Worm (Caenorhabditis elegans) whole organism, L3 larva: ENCODE data around the gene rheb-1.
A peak's percentile ranks its signal among the peaks of the same experiment; 100 is the strongest.

Source experiments
- R02D3.7 ChIP-seq: fragments of 150-350 bp; optimal IDR thresholded peaks from 2 replicates; lab custom pipeline; 2014; ENCODE audit warnings: missing biosample characterization, missing genetic modification characterization
- ama-1 ChIP-seq: fragments of 150-350 bp; optimal IDR thresholded peaks from 2 replicates; lab custom pipeline; 2018
- ceh-16 ChIP-seq: sonication (generic microtip); optimal IDR thresholded peaks from 2 replicates; lab custom pipeline; 2017; ENCODE audit warnings: missing biosample characterization, missing genetic modification characterization
- ceh-28 ChIP-seq: fragments of 150-350 bp; optimal IDR thresholded peaks from 2 replicates; lab custom pipeline; 2014; ENCODE audit warnings: missing biosample characterization, missing genetic modification reagents, missing genetic modification characterization
- ceh-9 ChIP-seq: sonication (generic microtip); optimal IDR thresholded peaks from 2 replicates; lab custom pipeline; 2018; ENCODE audit warnings: missing biosample characterization, missing genetic modification characterization
- daf-12 ChIP-seq: fragments of 150-350 bp; optimal IDR thresholded peaks from 2 replicates; lab custom pipeline; 2014; ENCODE audit warnings: missing biosample characterization, missing genetic modification reagents, missing genetic modification characterization
- egl-27 ChIP-seq: sonication (generic microtip); optimal IDR thresholded peaks from 4 replicates; lab custom pipeline; 2017; ENCODE audit warnings: missing biosample characterization, missing genetic modification reagents, missing genetic modification characterization
- egl-5 ChIP-seq: fragments of 150-350 bp; optimal IDR thresholded peaks from 2 replicates; lab custom pipeline; 2017; ENCODE audit warnings: missing biosample characterization, missing genetic modification reagents, missing genetic modification characterization, inconsistent platforms
- elt-1 ChIP-seq: fragments of 150-350 bp; optimal IDR thresholded peaks from 2 replicates; lab custom pipeline; 2014; ENCODE audit warnings: missing biosample characterization, missing genetic modification characterization
- elt-2 ChIP-seq: sonication (generic microtip); optimal IDR thresholded peaks from 2 replicates; lab custom pipeline; 2016; ENCODE audit warnings: missing genetic modification reagents, mild to moderate bottlenecking, missing genetic modification characterization, missing compliant biosample characterization
- elt-3 ChIP-seq, 3 experiments: fragments of 150-350 bp in 1 of 3; sonication (generic microtip) in 2 of 3; optimal IDR thresholded peaks; 2 replicates in 2 of 3; 4 replicates in 1 of 3; lab custom pipeline; 2014 to 2017; ENCODE audit warnings: missing biosample characterization in 3 of 3, missing genetic modification characterization in 3 of 3
- eor-1 ChIP-seq, 2 experiments: fragments of 150-350 bp; optimal IDR thresholded peaks; 2 replicates each; lab custom pipeline; 2014 to 2018; ENCODE audit warnings: missing biosample characterization in 2 of 2, missing genetic modification characterization in 2 of 2
- fkh-10 ChIP-seq: sonication (generic microtip); optimal IDR thresholded peaks from 2 replicates; lab custom pipeline; 2017; ENCODE audit warnings: missing biosample characterization, missing genetic modification reagents, missing genetic modification characterization
- fos-1 ChIP-seq: fragments of 150-350 bp; optimal IDR thresholded peaks from 2 replicates; lab custom pipeline; 2014; ENCODE audit warnings: missing biosample characterization, missing genetic modification characterization
- hmg-11 ChIP-seq: sonication (generic microtip); optimal IDR thresholded peaks from 2 replicates; lab custom pipeline; 2016; ENCODE audit warnings: missing genetic modification characterization, missing compliant biosample characterization
- jun-1 ChIP-seq: fragments of 150-350 bp; optimal IDR thresholded peaks from 2 replicates; lab custom pipeline; 2014; ENCODE audit warnings: missing biosample characterization, missing genetic modification reagents, missing genetic modification characterization
- lin-15B ChIP-seq: fragments of 150-350 bp; optimal IDR thresholded peaks from 2 replicates; lab custom pipeline; 2014; ENCODE audit warnings: missing biosample characterization, missing genetic modification characterization
- lsy-12 ChIP-seq: sonication (generic microtip); optimal IDR thresholded peaks from 2 replicates; lab custom pipeline; 2016; ENCODE audit warnings: mild to moderate bottlenecking, missing genetic modification characterization, missing compliant biosample characterization
- mdl-1 ChIP-seq: fragments of 150-350 bp; optimal IDR thresholded peaks from 2 replicates; lab custom pipeline; 2014; ENCODE audit warnings: missing biosample characterization, missing genetic modification characterization
- mml-1 ChIP-seq: fragments of 150-350 bp; sonication (generic microtip); optimal IDR thresholded peaks from 3 replicates; lab custom pipeline; 2014; ENCODE audit warnings: missing biosample characterization, missing genetic modification characterization
- nfya-1 ChIP-seq: sonication (generic microtip); optimal IDR thresholded peaks from 2 replicates; lab custom pipeline; 2017; ENCODE audit warnings: missing genetic modification characterization, mild to moderate bottlenecking, missing compliant biosample characterization, antibody characterized with exemption, moderate library complexity; ENCODE audit not compliant: insufficient read depth
- nhr-11 ChIP-seq: fragments of 150-350 bp; optimal IDR thresholded peaks from 2 replicates; lab custom pipeline; 2014; ENCODE audit warnings: missing biosample characterization, missing genetic modification characterization
- nhr-12 ChIP-seq: fragments of 150-350 bp; optimal IDR thresholded peaks from 2 replicates; lab custom pipeline; 2014; ENCODE audit warnings: missing biosample characterization, missing genetic modification characterization
- nhr-23 ChIP-seq: fragments of 150-350 bp; optimal IDR thresholded peaks from 2 replicates; lab custom pipeline; 2014; ENCODE audit warnings: missing biosample characterization, missing genetic modification reagents, missing genetic modification characterization
- nhr-237 ChIP-seq: fragments of 150-350 bp; optimal IDR thresholded peaks from 2 replicates; lab custom pipeline; 2014; ENCODE audit warnings: missing biosample characterization, missing genetic modification characterization
- nhr-25 ChIP-seq: sonication (generic microtip); optimal IDR thresholded peaks from 2 replicates; lab custom pipeline; 2017; ENCODE audit warnings: missing biosample characterization, missing genetic modification characterization
- nhr-28 ChIP-seq: fragments of 150-350 bp; optimal IDR thresholded peaks from 2 replicates; lab custom pipeline; 2014; ENCODE audit warnings: missing biosample characterization, missing genetic modification characterization
- nhr-43 ChIP-seq: sonication (generic microtip); optimal IDR thresholded peaks from 2 replicates; lab custom pipeline; 2016; ENCODE audit warnings: mild to moderate bottlenecking, missing genetic modification characterization, missing compliant biosample characterization; ENCODE audit not compliant: poor library complexity, severe bottlenecking
- nhr-77 ChIP-seq: fragments of 150-350 bp; optimal IDR thresholded peaks from 2 replicates; lab custom pipeline; 2014; ENCODE audit warnings: missing biosample characterization, missing genetic modification characterization
- pha-4 ChIP-seq: fragments of 150-350 bp; optimal IDR thresholded peaks from 2 replicates; lab custom pipeline; 2014; ENCODE audit warnings: missing biosample characterization, missing genetic modification reagents, missing genetic modification characterization
- pqm-1 ChIP-seq: fragments of 150-350 bp; optimal IDR thresholded peaks from 2 replicates; lab custom pipeline; 2017; ENCODE audit warnings: missing biosample characterization, missing genetic modification characterization, inconsistent platforms
- sea-2 ChIP-seq: fragments of 150-350 bp; sonication (generic microtip); optimal IDR thresholded peaks from 4 replicates; lab custom pipeline; 2014; ENCODE audit warnings: missing biosample characterization, missing genetic modification reagents, missing genetic modification characterization
- skn-1 ChIP-seq: fragments of 150-350 bp; optimal IDR thresholded peaks from 2 replicates; lab custom pipeline; 2014; ENCODE audit warnings: missing biosample characterization, missing genetic modification characterization
- snpc-4 ChIP-seq: fragments of 150-350 bp; optimal IDR thresholded peaks from 2 replicates; lab custom pipeline; 2014; ENCODE audit warnings: missing biosample characterization, missing genetic modification characterization
- tbx-2 ChIP-seq: sonication (generic microtip); optimal IDR thresholded peaks from 2 replicates; lab custom pipeline; 2016; ENCODE audit warnings: mild to moderate bottlenecking, missing genetic modification characterization, missing compliant biosample characterization
- unc-39 ChIP-seq: sonication (generic microtip); optimal IDR thresholded peaks from 4 replicates; lab custom pipeline; 2017; ENCODE audit warnings: missing biosample characterization, missing genetic modification characterization
- unc-62 ChIP-seq: fragments of 150-350 bp; sonication (generic microtip); optimal IDR thresholded peaks from 4 replicates; lab custom pipeline; 2014; ENCODE audit warnings: missing biosample characterization, missing genetic modification reagents, missing genetic modification characterization
- ztf-11 ChIP-seq: fragments of 150-350 bp; optimal IDR thresholded peaks from 2 replicates; lab custom pipeline; 2014; ENCODE audit warnings: missing biosample characterization, missing genetic modification characterization
- ztf-4 ChIP-seq: fragments of 150-350 bp; optimal IDR thresholded peaks from 2 replicates; lab custom pipeline; 2014; ENCODE audit warnings: missing biosample characterization, missing genetic modification characterization

The rheb-1 gene

DNA sequence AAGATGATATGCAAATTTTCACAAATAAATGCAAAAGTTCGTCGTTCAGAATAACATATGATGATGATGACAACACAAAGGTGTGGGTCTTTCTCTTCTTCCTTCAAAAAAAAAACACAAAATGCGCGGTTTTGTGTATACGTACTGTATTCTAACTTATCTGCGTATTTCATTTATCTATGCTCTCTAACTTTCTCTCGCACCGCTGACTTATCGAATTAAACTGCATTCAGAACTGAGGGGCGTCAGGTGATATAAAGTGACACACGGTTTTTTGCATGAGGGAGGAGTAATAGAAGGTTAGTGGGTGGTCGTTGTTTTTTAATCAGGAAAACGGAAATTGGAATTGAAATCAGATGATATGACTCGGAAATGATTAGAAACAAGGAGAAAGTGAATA lies 44.4 kb upstream of the rheb-1 start, which contains the start of gene sod-4:
sod-4 (minus strand) TSS at position 109 of the 400 bp plus-strand sequence.
- TF ChIP-seq ceh-28 (tag; lab: Kevin White, UChicago) (no peak), mdl-1 (no peak), lsy-12 (tag; lab: Kevin White, UChicago) (peak; percentile 17), unc-62 (GFP tag; lab: Kevin White, UChicago) (no peak), ceh-16 (tag; lab: Kevin White, UChicago) (no peak), nhr-23 (tag; lab: Kevin White, UChicago) (peak; percentile 44), fos-1 (tag; lab: Kevin White, UChicago) (no peak), snpc-4 (no peak), nhr-11 (tag; lab: Kevin White, UChicago) (no peak), hmg-11 (tag; lab: Kevin White, UChicago) (no peak), nhr-12 (no peak), unc-39 (no peak), pqm-1 (no peak)
- TF ChIP-seq, all 47 proteins: peak for 2

ce11 chrIII:9497412-9497811 lies 41.6 kb upstream of the rheb-1 start:
- TF ChIP-seq egl-27 (no peak), ztf-4 (tag; lab: Kevin White, UChicago) (no peak), unc-39 (no peak)

- no peak for TF ChIP-seq skn-1 (tag; lab: Kevin White, UChicago)
- no peak for TF ChIP-seq R02D3.7
- no peak for TF ChIP-seq nhr-25 (tag; lab: Kevin White, UChicago)
- TF ChIP-seq snpc-4 = no peak
- TF ChIP-seq mdl-1 = no peak
- TF ChIP-seq lin-15B = no peak
- TF ChIP-seq hmg-11 (tag; lab: Kevin White, UChicago) = no peak
- no peak for TF ChIP-seq pha-4 (tag; lab: Kevin White, UChicago)
- no peak for TF ChIP-seq ceh-16 (tag; lab: Kevin White, UChicago)
- no peak for TF ChIP-seq ceh-28 (tag; lab: Kevin White, UChicago)
- no peak for TF ChIP-seq ztf-11
- no peak for TF ChIP-seq eor-1 (tag; optimal IDR thresholded peaks at IDR 0.05; lab: Kevin White, UChicago)
- no peak for TF ChIP-seq pqm-1
- TF ChIP-seq nhr-11 (tag; lab: Kevin White, UChicago) = no peak
- no peak for TF ChIP-seq ceh-9 (tag; lab: Kevin White, UChicago)
Observed at ce11 chrIII:9496083-9496482, 40.3 kb upstream of the rheb-1 start.

DNA sequence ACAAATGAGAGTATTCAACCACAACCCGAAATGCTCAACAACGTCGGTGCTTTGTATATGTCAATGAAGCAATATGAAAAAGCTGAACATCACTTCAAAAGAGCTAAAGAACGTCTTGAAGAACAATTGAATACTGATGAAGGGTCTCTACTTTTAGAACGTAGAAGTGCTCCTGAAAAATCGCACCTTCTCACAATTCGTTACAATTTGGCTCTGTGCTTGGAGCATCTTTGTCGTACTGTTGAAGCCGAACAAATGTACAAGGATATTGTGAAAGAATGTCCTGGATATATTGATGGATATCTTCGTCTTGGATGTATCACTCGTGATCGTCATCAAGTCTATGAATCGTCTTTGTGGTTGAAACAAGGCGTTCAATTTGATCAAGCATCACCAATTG lies 38.4 kb upstream of the rheb-1 start:
- TF ChIP-seq jun-1 (no peak), sea-2 (GFP tag; lab: Kevin White, UChicago) (no peak), ceh-9 (tag; lab: Kevin White, UChicago) (no peak), nhr-43 (no peak), pqm-1 (no peak), elt-2 (tag; lab: Kevin White, UChicago) (no peak), nhr-77 (tag; lab: Kevin White, UChicago) (no peak), fkh-10 (no peak), egl-27 (no peak), ztf-11 (no peak)
- TF ChIP-seq, all 47 proteins: peak for 0

- TF ChIP-seq nhr-12 = no peak
- TF ChIP-seq ama-1 (lab: Kevin White, UChicago) = no peak
- TF ChIP-seq nhr-25 (tag; lab: Kevin White, UChicago) = no peak
- no peak for TF ChIP-seq ztf-11
- TF ChIP-seq ceh-28 (tag; lab: Kevin White, UChicago) = no peak
- TF ChIP-seq mdl-1 = no peak
- no peak for TF ChIP-seq nhr-77 (tag; lab: Kevin White, UChicago)
- TF ChIP-seq lsy-12 (tag; lab: Kevin White, UChicago) = no peak
- peak; percentile 37 for TF ChIP-seq nfya-1 (tag; lab: Kevin White, UChicago)
- no peak for TF ChIP-seq pqm-1
- no peak for TF ChIP-seq ceh-16 (tag; lab: Kevin White, UChicago)
- TF ChIP-seq ztf-4 (tag; lab: Kevin White, UChicago) = no peak
- TF ChIP-seq eor-1 (tag; optimal IDR thresholded peaks at IDR 0.05; lab: Kevin White, UChicago) = no peak
- TF ChIP-seq elt-3 (tag; optimal IDR thresholded peaks at IDR 0.05; lab: Kevin White, UChicago) = no peak
- peak; percentile 65 for TF ChIP-seq pha-4 (tag; lab: Kevin White, UChicago)
- peak; percentile 3 for TF ChIP-seq hmg-11 (tag; lab: Kevin White, UChicago)
- TF ChIP-seq snpc-4 = no peak
- TF ChIP-seq lin-15B = peak; percentile 28
- TF ChIP-seq fkh-10 = no peak
- no peak for TF ChIP-seq egl-27
- no peak for TF ChIP-seq jun-1
- TF ChIP-seq fos-1 (tag; lab: Kevin White, UChicago) = no peak
- TF ChIP-seq nhr-237 = no peak
- no peak for TF ChIP-seq daf-12 (tag; lab: Kevin White, UChicago)
- no peak for TF ChIP-seq ceh-9 (tag; lab: Kevin White, UChicago)
- TF ChIP-seq tbx-2 = no peak
- no peak for TF ChIP-seq mml-1 (tag; lab: Kevin White, UChicago)
- no peak for TF ChIP-seq elt-1 (tag; lab: Kevin White, UChicago)
- no peak for TF ChIP-seq sea-2 (GFP tag; lab: Kevin White, UChicago)
- peak; percentile 9 for TF ChIP-seq nhr-23 (tag; lab: Kevin White, UChicago)
- TF ChIP-seq egl-5 = no peak
- no peak for TF ChIP-seq nhr-28
- TF ChIP-seq nhr-43 = no peak
Observed at ce11 chrIII:9490783-9491547, 35.1 kb upstream of the rheb-1 start, which contains the start of the genes dars-1 and ctr-9. Gene dars-1 (minus strand): TSS chrIII:9491215. Gene ctr-9 (plus strand): TSS chrIII:9491396.
